Fruit fly (Drosophila melanogaster): Measurements from ENCODE around the gene eRF1.

eRF1 gene

DNA sequence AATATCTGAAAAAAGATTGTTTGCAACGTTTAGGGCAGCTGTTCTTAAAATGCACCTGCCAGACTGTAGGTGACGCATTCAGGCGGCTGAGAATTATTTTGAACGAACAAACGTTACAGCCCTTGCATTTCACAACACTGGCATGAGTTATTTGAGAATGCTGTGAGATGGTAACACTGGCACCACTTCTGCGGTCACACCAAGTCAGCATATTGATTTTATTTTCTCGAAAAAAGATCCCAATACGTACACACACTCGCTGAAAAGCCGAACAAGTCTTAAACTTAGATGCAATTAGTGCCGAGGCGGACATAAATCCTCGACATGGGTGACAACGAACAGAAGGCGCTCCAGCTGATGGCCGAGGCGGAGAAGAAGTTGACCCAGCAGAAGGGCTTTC lies 34.7 kb upstream of the eRF1 start, which contains the start of gene alphaSnap (continued):
- TF ChIP-seq Mad (GFP tag; optimal IDR thresholded peaks at IDR 0.05), result no peak
- no peak for TF ChIP-seq CG16815 (GFP tag; optimal IDR thresholded peaks at IDR 0.05)
- TF ChIP-seq CoRest (tag; optimal IDR thresholded peaks at IDR 0.05), result peak; percentile 57
- TF ChIP-seq CG11456 (GFP tag; IDR thresholded peaks at IDR 0.05), result peak; percentile 38; the same call in 1 of the 3 replicates
- TF ChIP-seq CG15269 (tag; optimal IDR thresholded peaks at IDR 0.05), result no peak
- no peak for TF ChIP-seq dan (GFP tag; IDR thresholded peaks at IDR 0.05)
- peak; percentile 33 for TF ChIP-seq CG15601 (tag; optimal IDR thresholded peaks at IDR 0.05)
- TF ChIP-seq h (optimal IDR thresholded peaks at IDR 0.05), result no peak
- TF ChIP-seq phol (tag; optimal IDR thresholded peaks at IDR 0.05), result peak; percentile 61
- TF ChIP-seq CG11695 (GFP tag; IDR thresholded peaks at IDR 0.05), result no peak
- peak; percentile 54 for TF ChIP-seq CG17829 (tag; optimal IDR thresholded peaks at IDR 0.05)
- TF ChIP-seq ham (GFP tag; IDR thresholded peaks at IDR 0.05), result no peak
- TF ChIP-seq sens-2 (GFP tag; IDR thresholded peaks at IDR 0.05), result no peak
- TF ChIP-seq CG9817 (tag; optimal IDR thresholded peaks at IDR 0.05), result no peak
- TF ChIP-seq CG9797 (GFP tag; optimal IDR thresholded peaks at IDR 0.05), result peak; percentile 96
- TF ChIP-seq ranshi (GFP tag; IDR thresholded peaks at IDR 0.05), result no peak
- no peak for TF ChIP-seq D19A (tag; optimal IDR thresholded peaks at IDR 0.05)
- TF ChIP-seq Oli (tag; optimal IDR thresholded peaks at IDR 0.05), result no peak
- TF ChIP-seq ken (GFP tag; IDR thresholded peaks at IDR 0.05), result 0 out of 3 replicates have a peak, but pooled peaks have one; percentile 37
- no peak for TF ChIP-seq gcm (GFP tag; optimal IDR thresholded peaks at IDR 0.05)
- no peak for TF ChIP-seq Gsc (GFP tag; IDR thresholded peaks at IDR 0.05)
- 0 out of 2 replicates have a peak, but pooled peaks have one; percentile 13 for TF ChIP-seq sna (GFP tag; IDR thresholded peaks at IDR 0.05; ENCODE audit: partially characterized antibody)
- TF ChIP-seq CG30403 (GFP tag; optimal IDR thresholded peaks at IDR 0.05), result peak; percentile 18
- TF ChIP-seq mld (GFP tag; IDR thresholded peaks at IDR 0.05; ENCODE audit: partially characterized antibody), result no peak
- peak; percentile 33 for TF ChIP-seq PHDP (tag; optimal IDR thresholded peaks at IDR 0.05)
- TF ChIP-seq CG13287 (GFP tag; IDR thresholded peaks at IDR 0.05; ENCODE audit: partially characterized antibody), result peak; percentile 37; the same call in 1 of the 2 replicates
- TF ChIP-seq CG10209 (GFP tag; optimal IDR thresholded peaks at IDR 0.05), result peak; percentile 19
- no peak for TF ChIP-seq CG6854 (GFP tag; optimal IDR thresholded peaks at IDR 0.05)
- TF ChIP-seq grau (tag; optimal IDR thresholded peaks at IDR 0.05), result peak; percentile 42
- TF ChIP-seq BEAF-32 (GFP tag; optimal IDR thresholded peaks at IDR 0.05), result peak; percentile 60
- no peak for TF ChIP-seq nerfin-2 (GFP tag; IDR thresholded peaks at IDR 0.05; ENCODE audit: partially characterized antibody)
- TF ChIP-seq pb (GFP tag; optimal IDR thresholded peaks at IDR 0.05), result no peak
- no peak for TF ChIP-seq unpg (GFP tag; optimal IDR thresholded peaks at IDR 0.05)
- no peak for TF ChIP-seq CG6689 (GFP tag; IDR thresholded peaks at IDR 0.05)
- TF ChIP-seq CG2116 (GFP tag; optimal IDR thresholded peaks at IDR 0.05), result peak; percentile 53
- no peak for TF ChIP-seq CG11723 (GFP tag; optimal IDR thresholded peaks at IDR 0.05)
- no peak for TF ChIP-seq CG7271 (tag; optimal IDR thresholded peaks at IDR 0.05)
- TF ChIP-seq CG13424 (tag; optimal IDR thresholded peaks at IDR 0.05), result peak; percentile 11
- no peak for TF ChIP-seq Mrtf (GFP tag; IDR thresholded peaks at IDR 0.05)
- TF ChIP-seq sisA (GFP tag; IDR thresholded peaks at IDR 0.05), result no peak
- TF ChIP-seq da (GFP tag; optimal IDR thresholded peaks at IDR 0.05), result no peak
- peak; percentile 54 for TF ChIP-seq Xbp1 (GFP tag; optimal IDR thresholded peaks at IDR 0.05)
- peak; percentile 17 for TF ChIP-seq shn (GFP tag; optimal IDR thresholded peaks at IDR 0.05)
- TF ChIP-seq org-1 (GFP tag; optimal IDR thresholded peaks at IDR 0.05), result no peak
- TF ChIP-seq CG10543 (GFP tag; optimal IDR thresholded peaks at IDR 0.05), result no peak
- no peak for TF ChIP-seq Hmx (GFP tag; optimal IDR thresholded peaks at IDR 0.05)
- no peak for TF ChIP-seq ase (GFP tag; IDR thresholded peaks at IDR 0.05)
- TF ChIP-seq CG17802 (tag; optimal IDR thresholded peaks at IDR 0.05), result no peak
- peak; percentile 90 for TF ChIP-seq Med (GFP tag)
- TF ChIP-seq cad (GFP tag; optimal IDR thresholded peaks at IDR 0.05), result no peak
- TF ChIP-seq z (GFP tag; IDR thresholded peaks at IDR 0.05), result no peak

All from whole organism, embryonic.